Fruit fly (Drosophila melanogaster) whole organism, embryonic: ENCODE results near the gene CG33124.
A peak's percentile ranks its signal among the peaks of the same experiment; 100 is the strongest.

Source experiments
- Atf6 ChIP-seq: fragments of 200-800 bp; sonication (Bioruptor generic); IDR thresholded peaks from 2 replicates; pipeline ENCODE4 v1.3.6; 2022; ENCODE audit warnings: missing biosample characterization, missing genetic modification characterization
- CG10147 ChIP-seq: fragments of 200-800 bp; sonication (Bioruptor generic); optimal IDR thresholded peaks from 2 replicates; lab custom pipeline; 2019; ENCODE audit warnings: missing biosample characterization, mild to moderate bottlenecking, missing genetic modification characterization, moderate library complexity
- CG16813 ChIP-seq: fragments of 200-800 bp; sonication (Bioruptor generic); IDR thresholded peaks from 3 replicates; pipeline ENCODE4 v1.3.6; 2022; ENCODE audit warnings: missing biosample characterization, missing genetic modification characterization; ENCODE audit not compliant: partially characterized antibody
- CG16815 ChIP-seq: fragments of 200-800 bp; sonication (Bioruptor generic); optimal IDR thresholded peaks from 3 replicates; lab custom pipeline; 2017; ENCODE audit warnings: missing biosample characterization, mild to moderate bottlenecking, missing genetic modification characterization
- CG2712 ChIP-seq: fragments of 200-800 bp; optimal IDR thresholded peaks from 3 replicates; lab custom pipeline; 2019; ENCODE audit warnings: missing biosample characterization, mild to moderate bottlenecking, missing genetic modification characterization, moderate library complexity
- CG34224 ChIP-seq: fragments of 200-800 bp; sonication (Bioruptor generic); IDR thresholded peaks from 3 replicates; pipeline ENCODE4 v1.3.6; 2022; ENCODE audit warnings: missing biosample characterization, missing genetic modification characterization; ENCODE audit not compliant: partially characterized antibody
- CG3726 ChIP-seq: fragments of 200-800 bp; sonication (Bioruptor generic); IDR thresholded peaks from 3 replicates; pipeline ENCODE4, ENCODE4 v1.3.6; 2022; ENCODE audit warnings: missing biosample characterization, missing genetic modification characterization
- CG4360 ChIP-seq: fragments of 200-800 bp; sonication (Bioruptor generic); IDR thresholded peaks from 2 replicates; pipeline ENCODE4 v1.3.6; 2022; ENCODE audit warnings: missing biosample characterization, missing genetic modification characterization
- CG4707 ChIP-seq: fragments of 200-800 bp; sonication (Bioruptor generic); optimal IDR thresholded peaks from 2 replicates; lab custom pipeline; 2018; ENCODE audit warnings: missing biosample characterization, mild to moderate bottlenecking, missing genetic modification characterization, moderate library complexity
- CG6765 ChIP-seq: fragments of 200-800 bp; sonication (Bioruptor generic); optimal IDR thresholded peaks from 3 replicates; lab custom pipeline; 2017; ENCODE audit warnings: missing biosample characterization, mild to moderate bottlenecking, missing genetic modification characterization
- CG7963 ChIP-seq: fragments of 200-800 bp; sonication (Bioruptor generic); IDR thresholded peaks from 3 replicates; pipeline ENCODE4 v1.3.6; 2022; ENCODE audit warnings: missing biosample characterization, missing genetic modification characterization; ENCODE audit not compliant: partially characterized antibody
- CG8290 ChIP-seq, 3 experiments: fragments of 200-800 bp; sonication (Bioruptor generic); optimal IDR thresholded peaks; 2 replicates each; lab custom pipeline; 2016 to 2019; ENCODE audit warnings: missing biosample characterization in 3 of 3, missing genetic modification characterization in 3 of 3, mild to moderate bottlenecking in 2 of 3, moderate library complexity in 1 of 3
- CHES-1-like ChIP-seq: fragments of 200-800 bp; sonication (Bioruptor generic); optimal IDR thresholded peaks from 2 replicates; lab custom pipeline; 2016; ENCODE audit warnings: missing biosample characterization, missing genetic modification characterization
- CkIIα-i1 ChIP-seq: fragments of 200-800 bp; sonication (Bioruptor generic); IDR thresholded peaks from 2 replicates; pipeline ENCODE4 v1.3.6; 2022; ENCODE audit warnings: missing biosample characterization, missing genetic modification characterization
- D ChIP-seq, 2 experiments: fragments of 200-800 bp in 1 of 2; fragments of >200 bp in 1 of 2; sonication (Bioruptor generic) in 1 of 2; optimal IDR thresholded peaks; 2 replicates in 1 of 2; 3 replicates in 1 of 2; lab custom pipeline; 2017; ENCODE audit warnings: mild to moderate bottlenecking in 1 of 2, missing biosample characterization in 1 of 2, missing genetic modification characterization in 1 of 2, missing genetic modification reagents in 1 of 2
- Dbx ChIP-seq: fragments of 200-800 bp; sonication (Bioruptor generic); IDR thresholded peaks from 3 replicates; pipeline ENCODE4 v1.3.6; 2022; ENCODE audit warnings: missing biosample characterization, missing genetic modification characterization
- Dfd ChIP-seq, 2 experiments: fragments of >200 bp; optimal IDR thresholded peaks; 2 replicates each; lab custom pipeline; 2017; ENCODE audit warnings: missing biosample characterization in 2 of 2, missing genetic modification characterization in 2 of 2
- Dref ChIP-seq: fragments of 200-800 bp; sonication (Bioruptor generic); IDR thresholded peaks from 2 replicates; pipeline ENCODE4 v1.3.6; 2022; ENCODE audit warnings: missing biosample characterization, missing genetic modification characterization
- Drgx ChIP-seq: fragments of 200-800 bp; sonication (Bioruptor generic); IDR thresholded peaks from 2 replicates; pipeline ENCODE4 v1.3.6; 2022; ENCODE audit warnings: missing biosample characterization, missing genetic modification characterization
- Gsc ChIP-seq: fragments of 200-800 bp; sonication (Bioruptor generic); IDR thresholded peaks from 2 replicates; pipeline ENCODE4 v1.3.6; 2022; ENCODE audit warnings: missing biosample characterization, missing genetic modification characterization
- HLH3B ChIP-seq: fragments of 200-800 bp; sonication (Bioruptor generic); IDR thresholded peaks from 2 replicates; pipeline ENCODE4 v1.3.6; 2022; ENCODE audit warnings: missing biosample characterization, missing genetic modification characterization
- Lhr ChIP-seq: fragments of 200-800 bp; sonication (Bioruptor generic); optimal IDR thresholded peaks from 3 replicates; lab custom pipeline; 2017; ENCODE audit warnings: mild to moderate bottlenecking, missing biosample characterization, missing genetic modification reagents, missing genetic modification characterization
- Lpt ChIP-seq: fragments of >200 bp; optimal IDR thresholded peaks from 2 replicates; lab custom pipeline; 2018; ENCODE audit warnings: missing biosample characterization, missing genetic modification characterization
- Mes4 ChIP-seq: fragments of 200-800 bp; sonication (Bioruptor generic); optimal IDR thresholded peaks from 2 replicates; lab custom pipeline; 2016; ENCODE audit warnings: missing biosample characterization, missing genetic modification characterization
- Mrtf ChIP-seq: fragments of 200-800 bp; sonication (Bioruptor generic); IDR thresholded peaks from 3 replicates; pipeline ENCODE4 v1.3.6; 2022; ENCODE audit warnings: missing biosample characterization, missing genetic modification characterization
- Nf-YA ChIP-seq: fragments of 200-800 bp; sonication (Bioruptor generic); IDR thresholded peaks from 2 replicates; pipeline ENCODE4 v1.3.6; 2022; ENCODE audit warnings: missing biosample characterization, missing genetic modification characterization
- Nf-YC ChIP-seq: fragments of 200-800 bp; optimal IDR thresholded peaks from 3 replicates; lab custom pipeline; 2019; ENCODE audit warnings: missing biosample characterization, mild to moderate bottlenecking, missing genetic modification characterization, moderate library complexity
- Scr ChIP-seq: fragments of 200-800 bp; sonication (Bioruptor generic); IDR thresholded peaks from 2 replicates; pipeline ENCODE4 v1.3.6; 2022; ENCODE audit warnings: missing biosample characterization, missing genetic modification characterization; ENCODE audit not compliant: partially characterized antibody
- Tbp ChIP-seq: fragments of >200 bp; optimal IDR thresholded peaks from 2 replicates; lab custom pipeline; 2018; ENCODE audit warnings: missing biosample characterization, missing genetic modification characterization
- amos ChIP-seq: fragments of 200-800 bp; sonication (Bioruptor generic); IDR thresholded peaks from 2 replicates; pipeline ENCODE4 v1.3.6; 2022; ENCODE audit warnings: missing biosample characterization, missing genetic modification characterization; ENCODE audit not compliant: partially characterized antibody
- bigmax ChIP-seq: fragments of 200-800 bp; sonication (Bioruptor generic); optimal IDR thresholded peaks from 2 replicates; lab custom pipeline; 2018; ENCODE audit warnings: missing biosample characterization, mild to moderate bottlenecking, missing genetic modification characterization
- bsh ChIP-seq, 2 experiments: fragments of 200-800 bp; sonication (Bioruptor generic); optimal IDR thresholded peaks; 2 replicates each; lab custom pipeline; 2017 to 2018; ENCODE audit warnings: mild to moderate bottlenecking in 2 of 2, missing biosample characterization in 2 of 2, missing genetic modification characterization in 2 of 2, moderate library complexity in 1 of 2
- cad ChIP-seq: fragments of >200 bp; optimal IDR thresholded peaks from 2 replicates; lab custom pipeline; 2017; ENCODE audit warnings: missing biosample characterization, missing genetic modification characterization
- cas ChIP-seq: fragments of 200-800 bp; sonication (Bioruptor generic); IDR thresholded peaks from 2 replicates; pipeline ENCODE4 v1.3.6; 2022; ENCODE audit warnings: missing biosample characterization, missing genetic modification characterization
- eve ChIP-seq, 2 experiments: fragments of >200 bp; optimal IDR thresholded peaks; 2 replicates each; lab custom pipeline; 2017; ENCODE audit warnings: missing biosample characterization in 2 of 2, missing genetic modification characterization in 2 of 2
- exex ChIP-seq: fragments of 200-800 bp; sonication (Bioruptor generic); optimal IDR thresholded peaks from 4 replicates; lab custom pipeline; 2018; ENCODE audit warnings: missing biosample characterization, mild to moderate bottlenecking, missing genetic modification characterization, moderate library complexity
- grn ChIP-seq: fragments of 200-800 bp; sonication (Bioruptor generic); optimal IDR thresholded peaks from 3 replicates; lab custom pipeline; 2017; ENCODE audit warnings: missing biosample characterization, missing genetic modification characterization
- lab ChIP-seq: fragments of 200-800 bp; sonication (Bioruptor generic); optimal IDR thresholded peaks from 3 replicates; lab custom pipeline; 2017; ENCODE audit warnings: missing biosample characterization, missing genetic modification characterization, mild to moderate bottlenecking, moderate library complexity, missing genetic modification reagents
- lbe ChIP-seq: fragments of 200-800 bp; sonication (Bioruptor generic); optimal IDR thresholded peaks from 2 replicates; lab custom pipeline; 2016; ENCODE audit warnings: missing biosample characterization, mild to moderate bottlenecking, missing genetic modification characterization
- lilli ChIP-seq: fragments of 200-800 bp; sonication (Bioruptor generic); optimal IDR thresholded peaks from 3 replicates; lab custom pipeline; 2016; ENCODE audit warnings: missing biosample characterization, missing genetic modification characterization
- lmd ChIP-seq: fragments of 200-800 bp; sonication (Bioruptor generic); IDR thresholded peaks from 2 replicates; pipeline ENCODE4 v1.3.6; 2022; ENCODE audit warnings: missing biosample characterization, missing genetic modification characterization
- nerfin-2 ChIP-seq: fragments of 200-800 bp; sonication (Bioruptor generic); IDR thresholded peaks from 2 replicates; pipeline ENCODE4 v1.3.6; 2022; ENCODE audit warnings: missing biosample characterization, missing genetic modification characterization; ENCODE audit not compliant: partially characterized antibody
- ranshi ChIP-seq: fragments of 200-800 bp; sonication (Bioruptor generic); IDR thresholded peaks from 2 replicates; pipeline ENCODE4 v1.3.6; 2022; ENCODE audit warnings: missing biosample characterization, missing genetic modification characterization
- rib ChIP-seq: fragments of 200-800 bp; sonication (Bioruptor generic); IDR thresholded peaks from 2 replicates; pipeline ENCODE4 v1.3.6; 2022; ENCODE audit warnings: missing biosample characterization, missing genetic modification characterization
- sima ChIP-seq: fragments of 200-800 bp; sonication (Bioruptor generic); optimal IDR thresholded peaks from 2 replicates; lab custom pipeline; 2016; ENCODE audit warnings: missing biosample characterization, missing genetic modification characterization
- sr ChIP-seq: fragments of 200-800 bp; sonication (Bioruptor generic); IDR thresholded peaks from 3 replicates; pipeline ENCODE4 v1.3.6; 2022; ENCODE audit warnings: missing biosample characterization, missing genetic modification characterization
- ssp ChIP-seq: fragments of 200-800 bp; sonication (Bioruptor generic); IDR thresholded peaks from 2 replicates; pipeline ENCODE4 v1.3.6; 2022; ENCODE audit warnings: missing biosample characterization, missing genetic modification characterization
- sug ChIP-seq: fragments of 200-800 bp; optimal IDR thresholded peaks from 2 replicates; lab custom pipeline; 2019; ENCODE audit warnings: missing biosample characterization, mild to moderate bottlenecking, missing genetic modification characterization, moderate library complexity
- zfh1 ChIP-seq: fragments of 200-800 bp; sonication (Bioruptor generic); IDR thresholded peaks from 3 replicates; pipeline ENCODE4 v1.3.6; 2022; ENCODE audit warnings: missing biosample characterization, missing genetic modification characterization

Gene CG33124

dm6 chr2L:2228179-2228849 is 19.4 kb upstream of the CG33124 start (continued):
- TF ChIP-seq bigmax (GFP tag; lab: Kevin White, UChicago) (no peak), CG2712 (tag; lab: Kevin White, UChicago) (no peak), Dfd (GFP tag; optimal IDR thresholded peaks at IDR 0.05; lab: Kevin White, UChicago) (no peak), cas (no peak), CG10147 (no peak), CHES-1-like (GFP tag; lab: Kevin White, UChicago) (no peak), Gsc (GFP tag; lab: Robert Waterston, UW) (no peak), lilli (no peak), ranshi (GFP tag; lab: Robert Waterston, UW) (no peak), sug (tag; lab: Kevin White, UChicago) (peak; percentile 13), Nf-YA (GFP tag; lab: Robert Waterston, UW) (no peak), Drgx (GFP tag; lab: Robert Waterston, UW) (0 out of 2 replicates have a peak, but pooled peaks have one; percentile 23), CG4707 (GFP tag; lab: Kevin White, UChicago) (peak; percentile 16), Scr (no peak), CG16813 (GFP tag; lab: Robert Waterston, UW) (no peak), CG6765 (no peak), Dbx (0 out of 3 replicates have a peak, but pooled peaks have one; percentile 22), Atf6 (GFP tag; lab: Robert Waterston, UW) (no peak), CG34224 (GFP tag; lab: Robert Waterston, UW) (no peak), nerfin-2 (GFP tag; lab: Robert Waterston, UW) (no peak), ssp (GFP tag; lab: Robert Waterston, UW) (no peak), lbe (GFP tag; lab: Kevin White, UChicago) (peak; percentile 10), CG16815 (GFP tag; lab: Kevin White, UChicago) (no peak), sima (GFP tag; lab: Kevin White, UChicago) (no peak), CG7963 (GFP tag; lab: Robert Waterston, UW) (no peak), rib (GFP tag; lab: Robert Waterston, UW) (no peak), exex (tag; lab: Kevin White, UChicago) (peak; percentile 94), amos (GFP tag; lab: Robert Waterston, UW) (no peak), Dref (GFP tag; lab: Robert Waterston, UW) (no peak), Tbp (no peak), Lhr (GFP tag; lab: Kevin White, UChicago) (no peak), CG3726 (no peak), CG8290 (GFP tag; optimal IDR thresholded peaks at IDR 0.05; lab: Kevin White, UChicago) (no peak), CG8290 (tag; optimal IDR thresholded peaks at IDR 0.05; lab: Kevin White, UChicago) (peak in 1 of 2 experiments; percentile 37), eve (GFP tag; optimal IDR thresholded peaks at IDR 0.05; lab: Kevin White, UChicago) (no peak), Lpt (no peak), Mrtf (0 out of 3 replicates have a peak, but pooled peaks have one; percentile 26), lmd (GFP tag; lab: Robert Waterston, UW) (no peak), cad (GFP tag; lab: Kevin White, UChicago) (no peak), CG4360 (no peak), bsh (GFP tag; optimal IDR thresholded peaks at IDR 0.05; lab: Kevin White, UChicago) (no peak), zfh1 (0 out of 3 replicates have a peak, but pooled peaks have one; percentile 14), Nf-YC (tag; lab: Kevin White, UChicago) (no peak), D (optimal IDR thresholded peaks at IDR 0.05; lab: Kevin White, UChicago) (no peak), D (GFP tag; optimal IDR thresholded peaks at IDR 0.05; lab: Kevin White, UChicago) (no peak), HLH3B (GFP tag; lab: Robert Waterston, UW) (no peak), CkIIα-i1 (GFP tag; lab: Robert Waterston, UW) (no peak), grn (GFP tag; lab: Kevin White, UChicago) (peak; percentile 71), sr (GFP tag; lab: Robert Waterston, UW) (peak; percentile 60; the same call in 2 of the 3 replicates), Mes4 (GFP tag; lab: Kevin White, UChicago) (no peak), lab (GFP tag; lab: Kevin White, UChicago) (peak; percentile 29)
